Worm (Caenorhabditis elegans) whole organism, late embryonic: ENCODE measurements around the gene F10C1.23.

Experiments
- ceh-34 ChIP-seq: sonication (generic microtip); optimal IDR thresholded peaks from 2 replicates; lab custom pipeline; 2016; ENCODE audit warnings: mild to moderate bottlenecking, missing genetic modification characterization, missing compliant biosample characterization
- ceh-6 ChIP-seq: fragments of 200-800 bp; sonication (Bioruptor generic); optimal IDR thresholded peaks from 2 replicates; lab custom pipeline; 2018; ENCODE audit warnings: mild to moderate bottlenecking, missing genetic modification characterization, missing compliant biosample characterization
- dmd-4 ChIP-seq: sonication (generic microtip); optimal IDR thresholded peaks from 2 replicates; lab custom pipeline; 2016; ENCODE audit warnings: borderline replicate concordance, missing genetic modification characterization, missing compliant biosample characterization
- nhr-11 ChIP-seq: fragments of 150-350 bp; optimal IDR thresholded peaks from 2 replicates; lab custom pipeline; 2014; ENCODE audit warnings: missing biosample characterization, missing genetic modification characterization
- pag-3 ChIP-seq: sonication (generic microtip); optimal IDR thresholded peaks from 2 replicates; lab custom pipeline; 2016; ENCODE audit warnings: missing compliant biosample characterization, missing genetic modification characterization, borderline replicate concordance
- pax-1 ChIP-seq: fragments of 150-350 bp; optimal IDR thresholded peaks from 2 replicates; lab custom pipeline; 2014; ENCODE audit warnings: missing biosample characterization, missing genetic modification characterization
- pha-4 ChIP-seq: fragments of 150-350 bp; optimal IDR thresholded peaks from 2 replicates; lab custom pipeline; 2018; ENCODE audit warnings: missing biosample characterization, missing genetic modification reagents, missing genetic modification characterization
- pqm-1 ChIP-seq: sonication (generic microtip); optimal IDR thresholded peaks from 2 replicates; lab custom pipeline; 2016; ENCODE audit warnings: missing genetic modification characterization, missing compliant biosample characterization
- sdc-2 ChIP-seq: sonication (generic microtip); optimal IDR thresholded peaks from 2 replicates; lab custom pipeline; 2016; ENCODE audit warnings: missing genotype, missing genetic modification characterization, missing compliant biosample characterization

DNA sequence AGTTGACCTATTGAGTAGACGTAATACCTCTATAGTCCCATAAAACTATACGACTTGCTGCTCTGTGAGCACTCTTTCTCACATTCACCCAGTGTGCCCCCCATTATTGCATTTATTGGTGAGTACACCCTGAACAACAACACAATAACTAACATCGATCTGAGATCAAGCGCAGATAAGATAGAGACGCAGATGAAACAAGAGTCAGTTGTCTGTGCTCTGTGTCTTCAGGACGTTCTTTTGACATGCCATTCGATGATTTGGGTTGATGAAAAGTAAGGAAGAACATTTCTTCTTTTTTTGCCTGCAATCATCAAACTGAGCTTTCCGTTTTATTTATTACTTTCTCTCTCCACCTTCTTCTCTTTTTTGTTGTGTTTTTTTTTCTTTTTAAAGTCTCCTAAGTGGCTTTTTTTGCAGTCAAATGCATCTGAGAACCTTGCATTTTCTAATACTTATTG lies 32.5 kb downstream of the F10C1.23 start, which contains the start of gene lect-2:
- TF ChIP-seq pax-1 (tag; lab: Kevin White, UChicago) = no peak
- TF ChIP-seq pha-4 (tag; lab: Kevin White, UChicago) = no peak
- TF ChIP-seq ceh-34 (tag; lab: Kevin White, UChicago) = no peak
- TF ChIP-seq sdc-2 (tag; lab: Kevin White, UChicago) = no peak
- TF ChIP-seq ceh-6 = no peak
- no peak for TF ChIP-seq nhr-11
- no peak for TF ChIP-seq pag-3
- no peak for TF ChIP-seq dmd-4 (tag; lab: Kevin White, UChicago)
- no peak for TF ChIP-seq pqm-1 (tag; lab: Kevin White, UChicago)
